Fruit fly (Drosophila melanogaster): ENCODE results near the gene pths.

The pths gene

DNA sequence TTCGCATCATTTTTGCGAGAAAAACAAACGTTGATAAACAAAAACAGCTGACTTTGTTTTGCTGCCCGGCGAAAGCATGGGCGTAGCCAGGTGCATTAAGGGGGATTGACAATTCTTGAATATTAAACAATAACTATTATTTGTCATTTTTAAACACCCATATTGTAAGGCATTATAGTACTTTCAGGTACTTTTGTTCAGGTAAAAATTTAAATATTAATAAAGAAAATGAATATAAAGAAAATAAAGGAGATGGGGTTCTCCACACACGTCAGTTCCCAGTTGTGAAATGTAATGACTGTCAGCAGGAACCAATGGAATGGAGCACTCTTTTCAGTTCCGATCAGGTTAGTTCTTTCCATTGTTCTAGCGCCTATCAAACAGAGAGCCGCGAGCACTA lies 15.5 kb downstream of the pths start, which contains the start of the genes Coq3 and Pld3 (continued):
- TF ChIP-seq D (optimal IDR thresholded peaks at IDR 0.05) (no peak), D (GFP tag; optimal IDR thresholded peaks at IDR 0.05) (peak; percentile 69), HHEX (GFP tag; optimal IDR thresholded peaks at IDR 0.05) (peak; percentile 80), danr (GFP tag; IDR thresholded peaks at IDR 0.05) (peak; percentile 56; the same call in 1 of the 2 replicates), CG12391 (tag; optimal IDR thresholded peaks at IDR 0.05) (peak; percentile 86), Kr (GFP tag; optimal IDR thresholded peaks at IDR 0.05) (no peak), E2f1 (GFP tag; IDR thresholded peaks at IDR 0.05) (peak; percentile 73), psq (GFP tag; optimal IDR thresholded peaks at IDR 0.05) (no peak), Fer3 (tag; optimal IDR thresholded peaks at IDR 0.05) (peak; percentile 86), CG11085 (GFP tag; IDR thresholded peaks at IDR 0.05) (peak; percentile 29; the same call in 1 of the 2 replicates), CG11093 (GFP tag; IDR thresholded peaks at IDR 0.05) (peak; percentile 68), CG15696 (tag; optimal IDR thresholded peaks at IDR 0.05) (peak; percentile 77), CoRest (tag; optimal IDR thresholded peaks at IDR 0.05) (peak; percentile 82), CG33213 (GFP tag; optimal IDR thresholded peaks at IDR 0.05) (peak; percentile 57), CG4328 (GFP tag; optimal IDR thresholded peaks at IDR 0.05) (peak; percentile 66), CG10274 (GFP tag; optimal IDR thresholded peaks at IDR 0.05) (peak; percentile 37), CG12236 (GFP tag; optimal IDR thresholded peaks at IDR 0.05) (no peak), CG31441 (GFP tag; IDR thresholded peaks at IDR 0.05) (peak; percentile 92), CG1832 (GFP tag; optimal IDR thresholded peaks at IDR 0.05) (no peak), kay (GFP tag; optimal IDR thresholded peaks at IDR 0.05) (peak; percentile 66), CG14014 (GFP tag; IDR thresholded peaks at IDR 0.05) (peak; percentile 81), disco-r (GFP tag; optimal IDR thresholded peaks at IDR 0.05) (no peak), chn (GFP tag; optimal IDR thresholded peaks at IDR 0.05) (peak; percentile 73), Med (GFP tag) (peak; percentile 97), slou (GFP tag; optimal IDR thresholded peaks at IDR 0.05) (peak; percentile 77), CG2889 (GFP tag; IDR thresholded peaks at IDR 0.05) (peak; percentile 75; the same call in 2 of the 3 replicates), stc (GFP tag; IDR thresholded peaks at IDR 0.05) (peak; percentile 69; the same call in 1 of the 2 replicates), CG2678 (tag; optimal IDR thresholded peaks at IDR 0.05) (peak; percentile 90), CG10321 (GFP tag; IDR thresholded peaks at IDR 0.05) (0 out of 2 replicates have a peak, but pooled peaks have one; percentile 23), Usf (GFP tag; optimal IDR thresholded peaks at IDR 0.05) (peak; percentile 75), CG12942 (GFP tag; optimal IDR thresholded peaks at IDR 0.05) (peak; percentile 69), her (GFP tag; optimal IDR thresholded peaks at IDR 0.05) (peak; percentile 67), H15 (GFP tag; IDR thresholded peaks at IDR 0.05) (peak; percentile 70; the same call in 2 of the 3 replicates), Dek (tag; optimal IDR thresholded peaks at IDR 0.05) (peak; percentile 73), oc (tag; optimal IDR thresholded peaks at IDR 0.05) (no peak), Adf1 (GFP tag; IDR thresholded peaks at IDR 0.05) (peak; percentile 56), ash1 (GFP tag; optimal IDR thresholded peaks at IDR 0.05) (peak; percentile 37), CG5245 (GFP tag; optimal IDR thresholded peaks at IDR 0.05) (peak; percentile 75), CG12104 (GFP tag; optimal IDR thresholded peaks at IDR 0.05) (peak; percentile 54), CG4282 (GFP tag; optimal IDR thresholded peaks at IDR 0.05) (no peak), CG6654 (GFP tag; optimal IDR thresholded peaks at IDR 0.05) (peak; percentile 45), aop (GFP tag; IDR thresholded peaks at IDR 0.05) (peak; percentile 63; the same call in 1 of the 2 replicates), CG2875 (GFP tag; optimal IDR thresholded peaks at IDR 0.05) (peak; percentile 71), org-1 (GFP tag; optimal IDR thresholded peaks at IDR 0.05) (peak; percentile 57), NfI (GFP tag; optimal IDR thresholded peaks at IDR 0.05) (peak; percentile 84), CG15011 (GFP tag; optimal IDR thresholded peaks at IDR 0.05) (no peak), CG11723 (GFP tag; optimal IDR thresholded peaks at IDR 0.05) (peak; percentile 70), en (GFP tag; optimal IDR thresholded peaks at IDR 0.05) (peak; percentile 25), CG8290 (GFP tag; optimal IDR thresholded peaks at IDR 0.05) (peak; percentile 72), CG8290 (tag; optimal IDR thresholded peaks at IDR 0.05) (peak in 1 of 2 experiments; percentile 90), CG8281 (tag; optimal IDR thresholded peaks at IDR 0.05) (peak; percentile 37), CG12659 (GFP tag; optimal IDR thresholded peaks at IDR 0.05) (peak; percentile 84)
